Fruit fly (Drosophila melanogaster): ENCODE data around the gene CG3769.

The CG3769 gene

DNA sequence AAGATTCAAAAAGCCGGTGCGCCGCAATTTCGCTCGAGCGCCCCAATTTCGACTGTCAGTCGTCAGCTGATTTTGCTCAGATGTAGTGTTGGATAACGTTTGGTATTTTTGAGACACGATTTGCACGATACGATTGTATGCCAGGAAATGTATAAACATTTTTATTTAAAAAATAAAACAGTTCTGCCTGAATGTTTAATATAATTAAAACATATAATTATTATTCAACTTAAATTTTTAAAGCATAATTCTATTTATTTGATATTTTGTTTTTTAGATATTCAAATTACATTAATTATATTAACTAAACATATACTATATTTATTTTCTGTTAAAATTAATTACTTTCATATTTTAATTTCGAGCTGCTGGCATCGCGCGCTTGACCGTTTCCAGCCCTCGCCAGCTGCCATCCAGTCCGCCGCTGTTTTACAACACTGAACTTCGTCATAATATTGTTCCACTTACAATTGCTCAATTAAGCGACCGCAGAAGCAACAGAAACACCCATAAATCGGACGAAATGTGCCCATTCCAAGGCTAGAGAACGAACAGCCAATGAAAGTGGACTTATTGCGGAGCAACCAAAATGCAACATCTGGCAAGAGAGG, 4.1 kb upstream of the CG3769 start, which contains the start of the genes FucTB and scat (continued):
- no peak for TF ChIP-seq NC2α (GFP tag; optimal IDR thresholded peaks at IDR 0.05)
- TF ChIP-seq lmd (GFP tag; IDR thresholded peaks at IDR 0.05), result peak; percentile 92
- peak; percentile 55; the same call in 1 of the 3 replicates for TF ChIP-seq Opbp (GFP tag; IDR thresholded peaks at IDR 0.05; ENCODE audit: partially characterized antibody)
- TF ChIP-seq Eip74EF (GFP tag; optimal IDR thresholded peaks at IDR 0.05), result no peak
- TF ChIP-seq CG15601 (tag; optimal IDR thresholded peaks at IDR 0.05), result peak; percentile 91
- peak; percentile 51 to 92 for TF ChIP-seq dpn (GFP tag; optimal IDR thresholded peaks at IDR 0.05)
- peak; percentile 99 for TF ChIP-seq Ets65A (GFP tag)
- peak; percentile 84 for TF ChIP-seq CG1233 (GFP tag; optimal IDR thresholded peaks at IDR 0.05)
- peak; percentile 90 for TF ChIP-seq CG11723 (GFP tag; optimal IDR thresholded peaks at IDR 0.05)
- TF ChIP-seq vnd (GFP tag; IDR thresholded peaks at IDR 0.05; ENCODE audit: partially characterized antibody), result peak; percentile 49; the same call in 1 of the 3 replicates
- TF ChIP-seq CG3995 (GFP tag; optimal IDR thresholded peaks at IDR 0.05), result peak; percentile 34
- peak; percentile 41 for TF ChIP-seq YL-1 (GFP tag; optimal IDR thresholded peaks at IDR 0.05)
- peak; percentile 86 for TF ChIP-seq Fer1 (GFP tag; optimal IDR thresholded peaks at IDR 0.05)
- TF ChIP-seq CG33213 (GFP tag; optimal IDR thresholded peaks at IDR 0.05), result peak; percentile 48
- TF ChIP-seq Sox102F (GFP tag; optimal IDR thresholded peaks at IDR 0.05), result peak; percentile 95
- TF ChIP-seq Myb (GFP tag; optimal IDR thresholded peaks at IDR 0.05), result peak; percentile 70
- peak; percentile 73 for TF ChIP-seq CG8281 (tag; optimal IDR thresholded peaks at IDR 0.05)
- TF ChIP-seq Dek (tag; optimal IDR thresholded peaks at IDR 0.05), result peak; percentile 89
- peak; percentile 71 for TF ChIP-seq CG6654 (GFP tag; optimal IDR thresholded peaks at IDR 0.05)
- TF ChIP-seq CG2712 (tag; optimal IDR thresholded peaks at IDR 0.05), result peak; percentile 96
- peak; percentile 91 for TF ChIP-seq CG9215 (GFP tag; IDR thresholded peaks at IDR 0.05)
- peak; percentile 97 for TF ChIP-seq CG10267 (tag; optimal IDR thresholded peaks at IDR 0.05)
- peak; percentile 82 for TF ChIP-seq CG13894 (tag; optimal IDR thresholded peaks at IDR 0.05)
- TF ChIP-seq CG18262 (tag; optimal IDR thresholded peaks at IDR 0.05), result peak; percentile 94
- peak; percentile 57 for TF ChIP-seq CG15011 (GFP tag; optimal IDR thresholded peaks at IDR 0.05)
- TF ChIP-seq Deaf1 (tag; optimal IDR thresholded peaks at IDR 0.05), result peak; percentile 69
- no peak for TF ChIP-seq sima (GFP tag; optimal IDR thresholded peaks at IDR 0.05)
- no peak for TF ChIP-seq abd-A (tag; optimal IDR thresholded peaks at IDR 0.05)
- peak; percentile 29 for TF ChIP-seq Atf-2 (GFP tag; optimal IDR thresholded peaks at IDR 0.05)
- peak; percentile 62 for TF ChIP-seq CG6813 (GFP tag; optimal IDR thresholded peaks at IDR 0.05)
- TF ChIP-seq Aef1 (GFP tag; IDR thresholded peaks at IDR 0.05), result peak; percentile 94
- TF ChIP-seq Usf (GFP tag; optimal IDR thresholded peaks at IDR 0.05), result peak; percentile 95
- peak; percentile 91 for TF ChIP-seq klu (GFP tag; IDR thresholded peaks at IDR 0.05)
- peak; percentile 96 for TF ChIP-seq CG8924 (tag; optimal IDR thresholded peaks at IDR 0.05)
- peak; percentile 28 for TF ChIP-seq BEAF-32 (GFP tag; optimal IDR thresholded peaks at IDR 0.05)
- TF ChIP-seq Hand (GFP tag; optimal IDR thresholded peaks at IDR 0.05), result peak; percentile 47
- peak; percentile 56; the same call in 1 of the 2 replicates for TF ChIP-seq CG1024 (GFP tag; IDR thresholded peaks at IDR 0.05)
- peak; percentile 96 for TF ChIP-seq Gug (GFP tag; IDR thresholded peaks at IDR 0.05)
- peak; percentile 88 for TF ChIP-seq CG11085 (GFP tag; IDR thresholded peaks at IDR 0.05)
- no peak for TF ChIP-seq hkb (optimal IDR thresholded peaks at IDR 0.05)
- peak; percentile 77 for TF ChIP-seq hkb (GFP tag; IDR thresholded peaks at IDR 0.05)
- TF ChIP-seq CG12744 (GFP tag; optimal IDR thresholded peaks at IDR 0.05), result peak; percentile 6
- peak; percentile 89 for TF ChIP-seq al (GFP tag; IDR thresholded peaks at IDR 0.05)
- peak; percentile 91 for TF ChIP-seq Fer2 (tag; optimal IDR thresholded peaks at IDR 0.05)
- TF ChIP-seq Neu2 (GFP tag; optimal IDR thresholded peaks at IDR 0.05; ENCODE audit: borderline replicate concordance), result no peak
- TF ChIP-seq CG2678 (tag; optimal IDR thresholded peaks at IDR 0.05), result peak; percentile 93
- TF ChIP-seq nom (GFP tag; optimal IDR thresholded peaks at IDR 0.05), result no peak
- peak; percentile 86 for TF ChIP-seq CG4730 (GFP tag; IDR thresholded peaks at IDR 0.05)
- no peak for TF ChIP-seq NK7.1 (GFP tag; optimal IDR thresholded peaks at IDR 0.05)
